Worm (Caenorhabditis elegans) whole organism, L1 larva: ENCODE measurements around the gene srbc-79.
A peak's percentile ranks its signal among the peaks of the same experiment; 100 is the strongest.

Experiments
- C16A3.4 ChIP-seq: fragments of 150-350 bp; optimal IDR thresholded peaks from 2 replicates; lab custom pipeline; 2014; ENCODE audit warnings: missing biosample characterization, missing genetic modification characterization
- C34B4.2 ChIP-seq: sonication (generic microtip); optimal IDR thresholded peaks from 2 replicates; lab custom pipeline; 2017; ENCODE audit warnings: mild to moderate bottlenecking, missing genetic modification characterization, missing compliant biosample characterization
- Y116A8C.19 ChIP-seq: sonication (generic microtip); optimal IDR thresholded peaks from 2 replicates; lab custom pipeline; 2016; ENCODE audit warnings: missing compliant biosample characterization, missing genetic modification characterization, borderline replicate concordance
- ama-1 ChIP-seq: fragments of 150-350 bp; optimal IDR thresholded peaks from 2 replicates; lab custom pipeline; 2014
- blmp-1 ChIP-seq: fragments of 150-350 bp; optimal IDR thresholded peaks from 2 replicates; lab custom pipeline; 2014; ENCODE audit warnings: missing biosample characterization, missing genetic modification characterization
- ceh-63 ChIP-seq: fragments of 200-800 bp; sonication (Bioruptor generic); optimal IDR thresholded peaks from 2 replicates; lab custom pipeline; 2018; ENCODE audit warnings: mild to moderate bottlenecking, missing genetic modification characterization, missing compliant biosample characterization
- ceh-82 ChIP-seq, 3 experiments: fragments of 150-350 bp in 1 of 3; sonication (generic microtip) in 2 of 3; optimal IDR thresholded peaks; 2 replicates each; lab custom pipeline; 2014 to 2017; ENCODE audit warnings: missing biosample characterization in 3 of 3, missing genetic modification characterization in 3 of 3
- ceh-90 ChIP-seq: sonication (generic microtip); optimal IDR thresholded peaks from 2 replicates; lab custom pipeline; 2016; ENCODE audit warnings: missing genetic modification characterization, missing compliant biosample characterization
- ces-1 ChIP-seq: fragments of 150-350 bp; optimal IDR thresholded peaks from 2 replicates; lab custom pipeline; 2014; ENCODE audit warnings: missing biosample characterization, missing genetic modification reagents, missing genetic modification characterization
- dpl-1 ChIP-seq, 3 experiments: fragments of 150-350 bp in 2 of 3; sonication (generic microtip) in 1 of 3; optimal IDR thresholded peaks; 2 replicates each; lab custom pipeline; 2014 to 2017; ENCODE audit warnings: missing biosample characterization in 3 of 3, missing genetic modification characterization in 3 of 3, missing genetic modification reagents in 3 of 3
- dsc-1 ChIP-seq: sonication (generic microtip); optimal IDR thresholded peaks from 2 replicates; lab custom pipeline; 2016; ENCODE audit warnings: mild to moderate bottlenecking, missing genetic modification characterization, missing compliant biosample characterization
- efl-1 ChIP-seq, 4 experiments: fragments of 150-350 bp; optimal IDR thresholded peaks in 3 of 4; peaks in 1 of 4; 1 replicate in 1 of 4; 2 replicates in 3 of 4; lab custom pipeline; 2014; ENCODE audit warnings: missing biosample characterization in 2 of 4, missing genetic modification characterization in 2 of 4, missing genetic modification reagents in 2 of 4
- efl-3 ChIP-seq: fragments of 200-800 bp; sonication (Bioruptor generic); optimal IDR thresholded peaks from 2 replicates; lab custom pipeline; 2018; ENCODE audit warnings: mild to moderate bottlenecking, missing genetic modification characterization, missing compliant biosample characterization
- egl-13 ChIP-seq: sonication (generic microtip); optimal IDR thresholded peaks from 2 replicates; lab custom pipeline; 2016; ENCODE audit warnings: missing genotype, missing genetic modification reagents, missing genetic modification characterization, missing compliant biosample characterization
- elt-3 ChIP-seq, 6 experiments: fragments of 150-350 bp in 1 of 6; sonication (generic microtip); optimal IDR thresholded peaks; 2 replicates each; lab custom pipeline; 2017 to 2018; ENCODE audit warnings: missing biosample characterization in 6 of 6, missing genetic modification characterization in 6 of 6, inconsistent platforms in 1 of 6
- ets-5 ChIP-seq: fragments of 200-800 bp; sonication (Bioruptor generic); IDR thresholded peaks from 2 replicates; pipeline ENCODE4 v1.3.6; 2022; ENCODE audit warnings: missing genetic modification characterization, missing compliant biosample characterization
- fkh-4 ChIP-seq: sonication (generic microtip); optimal IDR thresholded peaks from 2 replicates; lab custom pipeline; 2016; ENCODE audit warnings: missing compliant biosample characterization, missing genetic modification characterization, borderline replicate concordance
- fkh-8 ChIP-seq: sonication (generic microtip); optimal IDR thresholded peaks from 2 replicates; lab custom pipeline; 2016; ENCODE audit warnings: mild to moderate bottlenecking, missing genetic modification characterization, missing compliant biosample characterization
- fos-1 ChIP-seq: fragments of 150-350 bp; optimal IDR thresholded peaks from 2 replicates; lab custom pipeline; 2014; ENCODE audit warnings: missing biosample characterization, missing genetic modification characterization
- hlh-17 ChIP-seq: fragments of 200-800 bp; sonication (Bioruptor generic); optimal IDR thresholded peaks from 2 replicates; lab custom pipeline; 2018; ENCODE audit warnings: missing genetic modification characterization, mild to moderate bottlenecking, missing compliant biosample characterization, moderate library complexity, borderline replicate concordance
- jun-1 ChIP-seq: fragments of 150-350 bp; optimal IDR thresholded peaks from 2 replicates; lab custom pipeline; 2014; ENCODE audit warnings: missing biosample characterization, missing genetic modification reagents, missing genetic modification characterization
- lin-13 ChIP-seq: fragments of 150-350 bp; optimal IDR thresholded peaks from 2 replicates; lab custom pipeline; 2014; ENCODE audit warnings: missing biosample characterization, missing genetic modification reagents, missing genetic modification characterization
- lin-15B ChIP-seq: fragments of 150-350 bp; sonication (generic microtip); optimal IDR thresholded peaks from 3 replicates; lab custom pipeline; 2014; ENCODE audit warnings: missing biosample characterization, missing genetic modification characterization
- lin-35 ChIP-seq, 2 experiments: fragments of 150-350 bp; optimal IDR thresholded peaks; 2 replicates each; lab custom pipeline; 2014; ENCODE audit warnings: missing biosample characterization in 2 of 2, missing genetic modification characterization in 2 of 2, missing genetic modification reagents in 2 of 2
- mab-9 ChIP-seq: fragments of 200-800 bp; sonication (Bioruptor generic); IDR thresholded peaks from 2 replicates; pipeline ENCODE4 v1.3.6; 2022; ENCODE audit warnings: missing genetic modification reagents, missing genetic modification characterization, missing compliant biosample characterization
- mdl-1 ChIP-seq, 2 experiments: fragments of 150-350 bp; optimal IDR thresholded peaks; 2 replicates each; lab custom pipeline; 2014 to 2017; ENCODE audit warnings: missing biosample characterization in 2 of 2, missing genetic modification characterization in 2 of 2, inconsistent platforms in 1 of 2
- mep-1 ChIP-seq: fragments of 150-350 bp; optimal IDR thresholded peaks from 2 replicates; lab custom pipeline; 2014; ENCODE audit warnings: missing biosample characterization, missing genetic modification characterization
- nhr-11 ChIP-seq: fragments of 150-350 bp; optimal IDR thresholded peaks from 2 replicates; lab custom pipeline; 2014; ENCODE audit warnings: missing biosample characterization, missing genetic modification characterization
- nhr-19 ChIP-seq: fragments of 200-800 bp; sonication (Bioruptor generic); conservative IDR thresholded peaks from 2 replicates; pipeline ENCODE4 v1.3.6; 2022; ENCODE audit warnings: missing genetic modification characterization, missing compliant biosample characterization
- nhr-28 ChIP-seq: fragments of 150-350 bp; optimal IDR thresholded peaks from 2 replicates; lab custom pipeline; 2014; ENCODE audit warnings: missing biosample characterization, missing genetic modification characterization
- nhr-71 ChIP-seq: sonication (generic microtip); optimal IDR thresholded peaks from 2 replicates; lab custom pipeline; 2016; ENCODE audit warnings: mild to moderate bottlenecking, missing genetic modification characterization, moderate library complexity, missing compliant biosample characterization
- nhr-77 ChIP-seq: fragments of 150-350 bp; optimal IDR thresholded peaks from 2 replicates; lab custom pipeline; 2014; ENCODE audit warnings: missing biosample characterization, missing genetic modification characterization
- nhr-84 ChIP-seq: sonication (generic microtip); optimal IDR thresholded peaks from 2 replicates; lab custom pipeline; 2017; ENCODE audit warnings: missing biosample characterization, missing genetic modification characterization
- nhr-85 ChIP-seq: sonication (generic microtip); peaks from one replicate; lab custom pipeline; 2016; ENCODE audit warnings: missing genetic modification characterization, inconsistent platforms, missing compliant biosample characterization
- nhr-90 ChIP-seq: sonication (generic microtip); optimal IDR thresholded peaks from 2 replicates; lab custom pipeline; 2016; ENCODE audit warnings: mild to moderate bottlenecking, missing genetic modification characterization, missing compliant biosample characterization; ENCODE audit not compliant: poor library complexity
- pax-3 ChIP-seq: fragments of 200-800 bp; sonication (Bioruptor generic); optimal IDR thresholded peaks from 2 replicates; lab custom pipeline; 2018; ENCODE audit warnings: mild to moderate bottlenecking, missing genetic modification characterization, moderate library complexity, missing compliant biosample characterization
- pqm-1 ChIP-seq: sonication (generic microtip); optimal IDR thresholded peaks from 3 replicates; lab custom pipeline; 2017; ENCODE audit warnings: missing biosample characterization, missing genetic modification characterization
- rnt-1 ChIP-seq: sonication (generic microtip); optimal IDR thresholded peaks from 2 replicates; lab custom pipeline; 2016; ENCODE audit warnings: mild to moderate bottlenecking, missing genetic modification characterization, moderate library complexity, missing compliant biosample characterization
- skn-1 ChIP-seq: fragments of 150-350 bp; optimal IDR thresholded peaks from 2 replicates; lab custom pipeline; 2014; ENCODE audit warnings: missing biosample characterization, missing genetic modification characterization
- snu-23 ChIP-seq: sonication (generic microtip); optimal IDR thresholded peaks from 2 replicates; lab custom pipeline; 2016; ENCODE audit warnings: missing genetic modification characterization, missing compliant biosample characterization
- sox-4 ChIP-seq: sonication (generic microtip); optimal IDR thresholded peaks from 2 replicates; lab custom pipeline; 2016; ENCODE audit warnings: missing genetic modification characterization, missing compliant biosample characterization
- sptf-1 ChIP-seq: fragments of 150-350 bp; optimal IDR thresholded peaks from 2 replicates; lab custom pipeline; 2014; ENCODE audit warnings: missing biosample characterization, missing genetic modification characterization
- sup-37 ChIP-seq: fragments of 200-800 bp; sonication (Bioruptor generic); optimal IDR thresholded peaks from 2 replicates; lab custom pipeline; 2018; ENCODE audit warnings: mild to moderate bottlenecking, missing genetic modification characterization, missing compliant biosample characterization
- tlp-1 ChIP-seq: fragments of 150-350 bp; optimal IDR thresholded peaks from 2 replicates; lab custom pipeline; 2014; ENCODE audit warnings: missing biosample characterization, missing genetic modification characterization
- unc-130 ChIP-seq: fragments of 150-350 bp; optimal IDR thresholded peaks from 2 replicates; lab custom pipeline; 2017; ENCODE audit warnings: missing biosample characterization, missing genetic modification characterization, inconsistent platforms
- unc-98 ChIP-seq: fragments of 200-800 bp; sonication (Bioruptor generic); IDR thresholded peaks from 2 replicates; pipeline ENCODE4 v1.3.6; 2022; ENCODE audit warnings: missing genetic modification characterization, missing compliant biosample characterization
- vab-15 ChIP-seq: sonication (generic microtip); optimal IDR thresholded peaks from 2 replicates; lab custom pipeline; 2017; ENCODE audit warnings: missing genotype, mild to moderate bottlenecking, missing genetic modification characterization, missing compliant biosample characterization
- zip-4 ChIP-seq: fragments of 200-800 bp; sonication (Bioruptor generic); optimal IDR thresholded peaks from 2 replicates; lab custom pipeline; 2018; ENCODE audit warnings: mild to moderate bottlenecking, missing genetic modification characterization, moderate library complexity, missing compliant biosample characterization
- ztf-11 ChIP-seq, 2 experiments: sonication (generic microtip); optimal IDR thresholded peaks; 2 replicates each; lab custom pipeline; 2016 to 2017; ENCODE audit warnings: missing genetic modification characterization in 2 of 2, missing biosample characterization in 1 of 2, missing compliant biosample characterization in 1 of 2

Gene srbc-79

DNA sequence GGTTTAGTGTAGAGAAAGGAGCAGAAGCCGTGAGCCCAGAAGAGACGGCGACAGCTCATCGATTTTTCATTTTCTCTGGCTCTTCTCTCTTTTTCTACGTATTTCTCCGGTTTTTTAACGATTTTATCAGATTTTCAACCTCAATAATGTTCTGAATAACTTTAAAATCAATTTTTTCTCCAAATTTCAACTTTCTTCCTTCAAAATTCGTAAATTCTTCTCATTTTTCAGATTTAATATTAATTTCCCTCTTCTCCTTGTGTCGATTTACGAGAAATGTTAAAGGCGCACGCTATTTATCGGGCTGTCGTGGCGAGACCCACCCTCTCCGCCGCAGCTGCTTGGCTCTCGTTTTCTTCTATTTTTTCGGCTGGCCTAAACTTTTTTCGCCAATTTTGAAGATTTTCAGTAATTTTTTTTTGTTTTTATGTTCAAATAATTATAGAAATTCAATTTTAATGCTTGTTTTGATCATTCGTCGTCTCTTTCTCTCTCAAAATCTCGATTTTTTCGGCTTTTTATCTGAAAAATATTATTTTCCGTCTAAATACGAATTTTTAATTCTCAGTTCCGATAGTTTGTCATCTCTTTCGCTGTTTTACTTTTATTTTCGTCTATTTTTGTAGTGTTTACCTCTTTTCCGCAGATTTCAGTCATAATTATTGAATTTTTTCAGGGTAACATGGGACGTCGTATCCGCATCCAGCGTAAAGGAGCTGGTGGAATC is 13.1 kb downstream of the srbc-79 start, which contains the start of the genes calf-1 and rpl-2 (continued):
- TF ChIP-seq ceh-63 (GFP tag; lab: Kevin White, UChicago) (no peak), nhr-11 (tag; lab: Kevin White, UChicago) (no peak), pax-3 (tag; lab: Kevin White, UChicago) (no peak), sptf-1 (tag; lab: Kevin White, UChicago) (no peak), ces-1 (GFP tag; lab: Kevin White, UChicago) (no peak), dsc-1 (peak; percentile 57), ets-5 (no peak), elt-3 (tag; optimal IDR thresholded peaks at IDR 0.05; lab: Kevin White, UChicago) (peak in 1 of 6 experiments; percentile 51), efl-3 (no peak), Y116A8C.19 (tag; lab: Kevin White, UChicago) (no peak), lin-35 (GFP tag; optimal IDR thresholded peaks at IDR 0.05; lab: Kevin White, UChicago) (peak; percentile 62 to 84), rnt-1 (peak; percentile 62), C16A3.4 (tag; lab: Kevin White, UChicago) (peak; percentile 67), unc-98 (GFP tag; lab: Robert Waterston, UW) (no peak), pqm-1 (tag; lab: Kevin White, UChicago) (no peak), fkh-8 (tag; lab: Kevin White, UChicago) (peak; percentile 59), nhr-71 (tag; lab: Kevin White, UChicago) (peak; percentile 78), mab-9 (GFP tag; lab: Robert Waterston, UW) (no peak), mep-1 (tag; lab: Kevin White, UChicago) (peak; percentile 79), unc-130 (tag; lab: Kevin White, UChicago) (peak; percentile 42), ztf-11 (tag; optimal IDR thresholded peaks at IDR 0.05; lab: Kevin White, UChicago) (no peak), vab-15 (tag; lab: Kevin White, UChicago) (no peak), snu-23 (GFP tag; lab: Kevin White, UChicago) (peak; percentile 79), C34B4.2 (tag; lab: Kevin White, UChicago) (no peak)

DNA sequence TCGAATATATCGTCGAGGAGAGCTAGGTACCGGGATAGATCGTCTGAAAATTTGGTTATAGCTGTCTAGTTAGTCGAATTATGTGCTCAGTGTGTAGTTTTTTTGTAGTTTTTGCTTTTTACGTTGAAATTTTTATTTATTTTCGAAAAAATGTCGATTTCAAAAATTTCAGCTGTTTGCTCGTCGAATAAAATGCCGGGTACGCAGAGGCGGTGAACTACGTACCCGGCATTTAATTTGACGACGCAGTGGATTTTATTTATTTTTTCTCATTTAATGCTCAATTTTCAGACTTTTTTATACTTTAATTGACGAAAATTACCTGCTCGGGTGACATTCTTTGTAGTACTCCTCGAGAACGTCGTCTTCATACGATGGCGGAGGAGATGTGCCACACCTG is 15.3 kb downstream of the srbc-79 start:
- TF ChIP-seq mab-9 (GFP tag; lab: Robert Waterston, UW) = no peak
- no peak for TF ChIP-seq nhr-90
- no peak for TF ChIP-seq zip-4 (GFP tag; lab: Kevin White, UChicago)
- peak; percentile 3 to 7 (median 5) for TF ChIP-seq ceh-82 (tag; optimal IDR thresholded peaks at IDR 0.05; lab: Kevin White, UChicago)
- peak in 2 of 3 experiments; percentile 39 to 44 for TF ChIP-seq dpl-1 (GFP tag; optimal IDR thresholded peaks at IDR 0.05; lab: Kevin White, UChicago)
- no peak for TF ChIP-seq nhr-19 (GFP tag; lab: Robert Waterston, UW)
- TF ChIP-seq ceh-90 (tag; lab: Kevin White, UChicago) = no peak
- no peak for TF ChIP-seq blmp-1 (tag; lab: Kevin White, UChicago)
- no peak for TF ChIP-seq sox-4 (tag; lab: Kevin White, UChicago)
- TF ChIP-seq skn-1 = no peak
- TF ChIP-seq pax-3 (tag; lab: Kevin White, UChicago) = no peak
- no peak for TF ChIP-seq nhr-77 (tag; lab: Kevin White, UChicago)
- TF ChIP-seq tlp-1 (tag; lab: Kevin White, UChicago) = no peak
- TF ChIP-seq ama-1 (lab: Kevin White, UChicago) = no peak
- no peak for TF ChIP-seq fkh-4 (tag; lab: Kevin White, UChicago)
- TF ChIP-seq unc-98 (GFP tag; lab: Robert Waterston, UW) = no peak
- TF ChIP-seq mdl-1 (tag; optimal IDR thresholded peaks at IDR 0.05; lab: Kevin White, UChicago) = no peak
- TF ChIP-seq hlh-17 (GFP tag; lab: Kevin White, UChicago) = no peak
- TF ChIP-seq lin-15B (tag; lab: Kevin White, UChicago) = no peak
- TF ChIP-seq rnt-1 = peak; percentile 21
- no peak for TF ChIP-seq sup-37 (GFP tag; lab: Kevin White, UChicago)
- TF ChIP-seq lin-13 (GFP tag; lab: Kevin White, UChicago) = no peak
- TF ChIP-seq jun-1 = no peak
- TF ChIP-seq nhr-28 (tag; lab: Kevin White, UChicago) = no peak
- TF ChIP-seq ceh-63 (GFP tag; lab: Kevin White, UChicago) = no peak
- TF ChIP-seq fos-1 (tag; lab: Kevin White, UChicago) = no peak
- peak in 1 of 6 experiments; percentile 41 for TF ChIP-seq elt-3 (tag; optimal IDR thresholded peaks at IDR 0.05; lab: Kevin White, UChicago)
- no peak for TF ChIP-seq egl-13 (tag; lab: Kevin White, UChicago)
- TF ChIP-seq efl-1 (optimal IDR thresholded peaks at IDR 0.05; lab: Kevin White, UChicago) = peak; percentile 23 to 51
- peak; percentile 34 to 92 for TF ChIP-seq efl-1 (GFP tag; optimal IDR thresholded peaks at IDR 0.05 in 1 of 2; lab: Kevin White, UChicago)
- TF ChIP-seq nhr-85 = no peak
- TF ChIP-seq nhr-84 (tag; lab: Kevin White, UChicago) = no peak
- TF ChIP-seq nhr-11 (tag; lab: Kevin White, UChicago) = no peak
